Worm (Caenorhabditis elegans) whole organism, L1 larva: ENCODE measurements around the gene cyp-13A5.

Experiments
- aly-2 ChIP-seq: fragments of 150-350 bp; optimal IDR thresholded peaks from 2 replicates; lab custom pipeline; 2014; ENCODE audit warnings: missing biosample characterization, missing genetic modification characterization
- blmp-1 ChIP-seq: fragments of 150-350 bp; optimal IDR thresholded peaks from 2 replicates; lab custom pipeline; 2014; ENCODE audit warnings: missing biosample characterization, missing genetic modification characterization
- ceh-63 ChIP-seq: fragments of 200-800 bp; sonication (Bioruptor generic); optimal IDR thresholded peaks from 2 replicates; lab custom pipeline; 2018; ENCODE audit warnings: mild to moderate bottlenecking, missing genetic modification characterization, missing compliant biosample characterization
- ceh-8 ChIP-seq: fragments of 200-800 bp; sonication (Bioruptor generic); optimal IDR thresholded peaks from 2 replicates; lab custom pipeline; 2018; ENCODE audit warnings: mild to moderate bottlenecking, missing genetic modification characterization, moderate library complexity, missing compliant biosample characterization
- ceh-90 ChIP-seq: sonication (generic microtip); optimal IDR thresholded peaks from 2 replicates; lab custom pipeline; 2016; ENCODE audit warnings: missing genetic modification characterization, missing compliant biosample characterization
- ces-1 ChIP-seq: fragments of 150-350 bp; optimal IDR thresholded peaks from 2 replicates; lab custom pipeline; 2014; ENCODE audit warnings: missing biosample characterization, missing genetic modification reagents, missing genetic modification characterization
- dpl-1 ChIP-seq, 3 experiments: fragments of 150-350 bp in 2 of 3; sonication (generic microtip) in 1 of 3; optimal IDR thresholded peaks; 2 replicates each; lab custom pipeline; 2014 to 2017; ENCODE audit warnings: missing biosample characterization in 3 of 3, missing genetic modification characterization in 3 of 3, missing genetic modification reagents in 3 of 3
- efl-1 ChIP-seq, 4 experiments: fragments of 150-350 bp; optimal IDR thresholded peaks in 3 of 4; peaks in 1 of 4; 1 replicate in 1 of 4; 2 replicates in 3 of 4; lab custom pipeline; 2014; ENCODE audit warnings: missing biosample characterization in 2 of 4, missing genetic modification characterization in 2 of 4, missing genetic modification reagents in 2 of 4
- elt-2 ChIP-seq: sonication (generic microtip); optimal IDR thresholded peaks from 2 replicates; lab custom pipeline; 2016; ENCODE audit warnings: missing genetic modification characterization, mild to moderate bottlenecking, inconsistent platforms, missing compliant biosample characterization, missing genetic modification reagents
- elt-3 ChIP-seq, 6 experiments: fragments of 150-350 bp in 1 of 6; sonication (generic microtip); optimal IDR thresholded peaks; 2 replicates each; lab custom pipeline; 2017 to 2018; ENCODE audit warnings: missing biosample characterization in 6 of 6, missing genetic modification characterization in 6 of 6, inconsistent platforms in 1 of 6
- ets-5 ChIP-seq: fragments of 200-800 bp; sonication (Bioruptor generic); IDR thresholded peaks from 2 replicates; pipeline ENCODE4 v1.3.6; 2022; ENCODE audit warnings: missing genetic modification characterization, missing compliant biosample characterization
- fos-1 ChIP-seq: fragments of 150-350 bp; optimal IDR thresholded peaks from 2 replicates; lab custom pipeline; 2014; ENCODE audit warnings: missing biosample characterization, missing genetic modification characterization
- irx-1 ChIP-seq: sonication (generic microtip); optimal IDR thresholded peaks from 2 replicates; lab custom pipeline; 2016; ENCODE audit warnings: missing genetic modification characterization, missing compliant biosample characterization
- isw-1 ChIP-seq: fragments of 200-800 bp; sonication (Bioruptor generic); IDR thresholded peaks from 2 replicates; pipeline ENCODE4 v1.3.6; 2022; ENCODE audit warnings: missing genetic modification characterization, missing compliant biosample characterization
- lin-13 ChIP-seq: fragments of 150-350 bp; optimal IDR thresholded peaks from 2 replicates; lab custom pipeline; 2014; ENCODE audit warnings: missing biosample characterization, missing genetic modification reagents, missing genetic modification characterization
- lin-14 ChIP-seq: fragments of 200-800 bp; sonication (Bioruptor generic); optimal IDR thresholded peaks from 2 replicates; lab custom pipeline; 2018; ENCODE audit warnings: mild to moderate bottlenecking, missing genetic modification characterization, moderate library complexity, missing compliant biosample characterization
- lin-15B ChIP-seq: fragments of 150-350 bp; sonication (generic microtip); optimal IDR thresholded peaks from 3 replicates; lab custom pipeline; 2014; ENCODE audit warnings: missing biosample characterization, missing genetic modification characterization
- lin-35 ChIP-seq, 2 experiments: fragments of 150-350 bp; optimal IDR thresholded peaks; 2 replicates each; lab custom pipeline; 2014; ENCODE audit warnings: missing biosample characterization in 2 of 2, missing genetic modification characterization in 2 of 2, missing genetic modification reagents in 2 of 2
- lir-3 ChIP-seq: sonication (generic microtip); optimal IDR thresholded peaks from 2 replicates; lab custom pipeline; 2016; ENCODE audit warnings: mild to moderate bottlenecking, missing genetic modification characterization, moderate library complexity, missing compliant biosample characterization; ENCODE audit not compliant: poor library complexity
- lsy-2 ChIP-seq, 2 experiments: fragments of 150-350 bp; optimal IDR thresholded peaks; 2 replicates each; lab custom pipeline; 2014; ENCODE audit warnings: missing biosample characterization in 2 of 2, missing genetic modification characterization in 2 of 2
- mdl-1 ChIP-seq, 2 experiments: fragments of 150-350 bp; optimal IDR thresholded peaks; 2 replicates each; lab custom pipeline; 2014 to 2017; ENCODE audit warnings: missing biosample characterization in 2 of 2, missing genetic modification characterization in 2 of 2, inconsistent platforms in 1 of 2
- mep-1 ChIP-seq: fragments of 150-350 bp; optimal IDR thresholded peaks from 2 replicates; lab custom pipeline; 2014; ENCODE audit warnings: missing biosample characterization, missing genetic modification characterization
- nhr-11 ChIP-seq: fragments of 150-350 bp; optimal IDR thresholded peaks from 2 replicates; lab custom pipeline; 2014; ENCODE audit warnings: missing biosample characterization, missing genetic modification characterization
- nhr-12 ChIP-seq: sonication (generic microtip); optimal IDR thresholded peaks from 2 replicates; lab custom pipeline; 2017; ENCODE audit warnings: missing biosample characterization, missing genetic modification characterization
- nhr-19 ChIP-seq: fragments of 200-800 bp; sonication (Bioruptor generic); conservative IDR thresholded peaks from 2 replicates; pipeline ENCODE4 v1.3.6; 2022; ENCODE audit warnings: missing genetic modification characterization, missing compliant biosample characterization
- nhr-20 ChIP-seq: sonication (generic microtip); optimal IDR thresholded peaks from 2 replicates; lab custom pipeline; 2016; ENCODE audit warnings: mild to moderate bottlenecking, missing genetic modification characterization, missing compliant biosample characterization
- nhr-71 ChIP-seq: sonication (generic microtip); optimal IDR thresholded peaks from 2 replicates; lab custom pipeline; 2016; ENCODE audit warnings: mild to moderate bottlenecking, missing genetic modification characterization, moderate library complexity, missing compliant biosample characterization
- nhr-76 ChIP-seq: sonication (generic microtip); optimal IDR thresholded peaks from 2 replicates; lab custom pipeline; 2017; ENCODE audit warnings: missing biosample characterization, missing genetic modification characterization
- nhr-77 ChIP-seq: fragments of 150-350 bp; optimal IDR thresholded peaks from 2 replicates; lab custom pipeline; 2014; ENCODE audit warnings: missing biosample characterization, missing genetic modification characterization
- nhr-85 ChIP-seq: sonication (generic microtip); peaks from one replicate; lab custom pipeline; 2016; ENCODE audit warnings: missing genetic modification characterization, inconsistent platforms, missing compliant biosample characterization
- pqm-1 ChIP-seq: sonication (generic microtip); optimal IDR thresholded peaks from 3 replicates; lab custom pipeline; 2017; ENCODE audit warnings: missing biosample characterization, missing genetic modification characterization
- snu-23 ChIP-seq: sonication (generic microtip); optimal IDR thresholded peaks from 2 replicates; lab custom pipeline; 2016; ENCODE audit warnings: missing genetic modification characterization, missing compliant biosample characterization
- sptf-1 ChIP-seq: fragments of 150-350 bp; optimal IDR thresholded peaks from 2 replicates; lab custom pipeline; 2014; ENCODE audit warnings: missing biosample characterization, missing genetic modification characterization
- swsn-7 ChIP-seq: sonication (generic microtip); optimal IDR thresholded peaks from 2 replicates; lab custom pipeline; 2016; ENCODE audit warnings: missing genetic modification characterization, missing compliant biosample characterization
- tlp-1 ChIP-seq: fragments of 150-350 bp; optimal IDR thresholded peaks from 2 replicates; lab custom pipeline; 2014; ENCODE audit warnings: missing biosample characterization, missing genetic modification characterization
- unc-130 ChIP-seq: fragments of 150-350 bp; optimal IDR thresholded peaks from 2 replicates; lab custom pipeline; 2017; ENCODE audit warnings: missing biosample characterization, missing genetic modification characterization, inconsistent platforms
- unc-30 ChIP-seq: sonication (generic microtip); optimal IDR thresholded peaks from 2 replicates; lab custom pipeline; 2017; ENCODE audit warnings: missing biosample characterization, missing genetic modification characterization
- xbp-1 ChIP-seq: sonication (generic microtip); optimal IDR thresholded peaks from 2 replicates; lab custom pipeline; 2016; ENCODE audit warnings: missing genetic modification characterization, missing compliant biosample characterization
- zag-1 ChIP-seq: fragments of 150-350 bp; optimal IDR thresholded peaks from 2 replicates; lab custom pipeline; 2014; ENCODE audit warnings: missing biosample characterization, missing genetic modification characterization
- ztf-11 ChIP-seq, 2 experiments: sonication (generic microtip); optimal IDR thresholded peaks; 2 replicates each; lab custom pipeline; 2016 to 2017; ENCODE audit warnings: missing genetic modification characterization in 2 of 2, missing biosample characterization in 1 of 2, missing compliant biosample characterization in 1 of 2

Gene cyp-13A5

ce11 chrII:9827852-9828251, 27.7 kb upstream of the cyp-13A5 start, which contains the start of gene eyg-1:
eyg-1 (minus strand) TSS chrII:9827952.
- no peak for TF ChIP-seq ets-5 (GFP tag; lab: Robert Waterston, UW)
- TF ChIP-seq lin-35 (GFP tag; optimal IDR thresholded peaks at IDR 0.05; lab: Kevin White, UChicago) = no peak
- TF ChIP-seq ceh-63 (GFP tag; lab: Kevin White, UChicago) = no peak
- no peak for TF ChIP-seq mdl-1 (tag; optimal IDR thresholded peaks at IDR 0.05; lab: Kevin White, UChicago)
- TF ChIP-seq lin-15B = no peak
- no peak for TF ChIP-seq mep-1 (tag; lab: Kevin White, UChicago)

ce11 chrII:9826946-9827345, 26.8 kb upstream of the cyp-13A5 start:
- no peak for TF ChIP-seq unc-30 (tag; lab: Kevin White, UChicago)
- no peak for TF ChIP-seq efl-1 (optimal IDR thresholded peaks at IDR 0.05; lab: Kevin White, UChicago)
- TF ChIP-seq efl-1 (GFP tag; optimal IDR thresholded peaks at IDR 0.05 in 1 of 2; lab: Kevin White, UChicago) = peak in 1 of 2 experiments; percentile 59

- TF ChIP-seq pqm-1 (tag; lab: Kevin White, UChicago) (no peak), nhr-19 (GFP tag; lab: Robert Waterston, UW) (no peak), nhr-12 (tag; lab: Kevin White, UChicago) (no peak), mep-1 (tag; lab: Kevin White, UChicago) (no peak), snu-23 (GFP tag; lab: Kevin White, UChicago) (peak; percentile 23), efl-1 (optimal IDR thresholded peaks at IDR 0.05; lab: Kevin White, UChicago) (no peak), efl-1 (GFP tag; optimal IDR thresholded peaks at IDR 0.05 in 1 of 2; lab: Kevin White, UChicago) (peak in 1 of 2 experiments; percentile 91), nhr-77 (no peak), lsy-2 (tag; optimal IDR thresholded peaks at IDR 0.05; lab: Kevin White, UChicago) (no peak), ces-1 (no peak), nhr-71 (peak; percentile 31), ceh-90 (tag; lab: Kevin White, UChicago) (no peak), tlp-1 (tag; lab: Kevin White, UChicago) (no peak), aly-2 (tag; lab: Kevin White, UChicago) (no peak), irx-1 (no peak), lir-3 (tag; lab: Kevin White, UChicago) (no peak), fos-1 (tag; lab: Kevin White, UChicago) (no peak), lin-35 (GFP tag; optimal IDR thresholded peaks at IDR 0.05; lab: Kevin White, UChicago) (peak in 1 of 2 experiments; percentile 39), elt-2 (tag; lab: Kevin White, UChicago) (peak; percentile 66), lin-13 (GFP tag; lab: Kevin White, UChicago) (no peak), nhr-11 (no peak), sptf-1 (tag; lab: Kevin White, UChicago) (no peak), zag-1 (tag; lab: Kevin White, UChicago) (no peak), lin-14 (GFP tag; lab: Kevin White, UChicago) (peak; percentile 63), isw-1 (GFP tag; lab: Robert Waterston, UW) (no peak), nhr-85 (peak; percentile 60), nhr-20 (tag; lab: Kevin White, UChicago) (peak; percentile 93), elt-3 (tag; optimal IDR thresholded peaks at IDR 0.05; lab: Kevin White, UChicago) (peak in 1 of 6 experiments; percentile 43), dpl-1 (GFP tag; optimal IDR thresholded peaks at IDR 0.05; lab: Kevin White, UChicago) (no peak), blmp-1 (tag; lab: Kevin White, UChicago) (peak; percentile 32), xbp-1 (tag; lab: Kevin White, UChicago) (no peak), nhr-76 (tag; lab: Kevin White, UChicago) (no peak), unc-130 (tag; lab: Kevin White, UChicago) (no peak)
- TF ChIP-seq, all 84 proteins: peak for 10
These were observed 7.4 kb upstream of the cyp-13A5 start, which contains the start of gene cyp-13A8 for ce11 chrII:9807519-9807972. cyp-13A8 (minus strand) TSS chrII:9807569.

ce11 chrII:9803320-9803719, 3.2 kb upstream of the cyp-13A5 start, which contains the start of gene cyp-13A7:
cyp-13A7 (plus strand) TSS chrII:9803620.
- no peak for TF ChIP-seq swsn-7 (tag; lab: Kevin White, UChicago)
- TF ChIP-seq lin-13 (GFP tag; lab: Kevin White, UChicago) = no peak
- no peak for TF ChIP-seq ceh-63 (GFP tag; lab: Kevin White, UChicago)
- no peak for TF ChIP-seq ceh-8 (GFP tag; lab: Kevin White, UChicago)
- peak; percentile 17 for TF ChIP-seq nhr-20 (tag; lab: Kevin White, UChicago)
- TF ChIP-seq ztf-11 (tag; optimal IDR thresholded peaks at IDR 0.05; lab: Kevin White, UChicago) = no peak
- TF ChIP-seq nhr-85 = peak; percentile 6
